Worm (Caenorhabditis elegans) whole organism, L2 larva: Measurements from ENCODE around the gene D1014.2.

ENCODE experiments used
- fos-1 ChIP-seq: fragments of 150-350 bp; optimal IDR thresholded peaks from 2 replicates; lab custom pipeline; 2014; ENCODE audit warnings: missing biosample characterization, missing genetic modification characterization
- lin-39 ChIP-seq: fragments of 150-350 bp; optimal IDR thresholded peaks from 2 replicates; lab custom pipeline; 2014; ENCODE audit warnings: missing biosample characterization, missing genetic modification reagents, missing genetic modification characterization
- nhr-11 ChIP-seq: fragments of 150-350 bp; optimal IDR thresholded peaks from 2 replicates; lab custom pipeline; 2014; ENCODE audit warnings: missing biosample characterization, missing genetic modification characterization
- skn-1 ChIP-seq: sonication (generic microtip); optimal IDR thresholded peaks from 2 replicates; lab custom pipeline; 2017; ENCODE audit warnings: missing biosample characterization, missing genetic modification characterization
- unc-62 ChIP-seq: fragments of 150-350 bp; optimal IDR thresholded peaks from 2 replicates; lab custom pipeline; 2014; ENCODE audit warnings: missing biosample characterization, missing genetic modification reagents, missing genetic modification characterization
- ztf-11 ChIP-seq: sonication (generic microtip); optimal IDR thresholded peaks from 2 replicates; lab custom pipeline; 2017; ENCODE audit warnings: missing biosample characterization, missing genetic modification characterization

DNA sequence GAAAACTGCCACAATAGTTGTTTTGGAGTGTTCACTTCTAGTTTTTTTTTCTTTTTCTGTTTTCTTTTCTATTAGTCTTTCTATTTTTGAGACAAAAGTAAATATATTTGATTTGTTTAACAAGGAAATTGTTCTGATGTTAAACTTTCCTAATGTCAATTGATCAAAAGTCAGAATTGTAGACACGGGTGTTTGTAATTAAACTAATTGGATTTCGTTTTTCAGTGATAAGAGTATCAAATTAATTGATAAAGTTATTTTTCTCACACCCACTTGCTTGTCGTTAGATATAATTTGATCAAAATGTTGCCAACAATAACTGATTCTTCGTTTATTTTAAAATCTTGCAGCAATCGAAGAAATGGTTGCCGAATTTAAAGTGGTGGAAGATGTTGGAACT, 19.5 kb downstream of the D1014.2 start:
- TF ChIP-seq lin-39 (no peak), ztf-11 (tag; lab: Kevin White, UChicago) (no peak), nhr-11 (tag; lab: Kevin White, UChicago) (no peak), skn-1 (tag; lab: Kevin White, UChicago) (no peak), fos-1 (tag; lab: Kevin White, UChicago) (no peak), unc-62 (no peak)
